Worm (Caenorhabditis elegans) whole organism, young adult: Measurements from ENCODE around the gene D2023.3.

Source experiments
- B0019.2 ChIP-seq: fragments of 200-800 bp; sonication (Bioruptor generic); conservative IDR thresholded peaks from 2 replicates; pipeline ENCODE4 v1.3.6; 2022; ENCODE audit warnings: missing genetic modification reagents, missing genetic modification characterization, missing compliant biosample characterization
- C06A6.2 ChIP-seq: fragments of 200-800 bp; sonication (Bioruptor generic); conservative IDR thresholded peaks from 2 replicates; pipeline ENCODE4 v1.3.6; 2022; ENCODE audit warnings: missing genetic modification characterization, missing compliant biosample characterization
- D2030.7 ChIP-seq: fragments of 200-800 bp; sonication (Bioruptor generic); IDR thresholded peaks from 2 replicates; pipeline ENCODE4 v1.3.6; 2022; ENCODE audit warnings: missing genetic modification reagents, missing genetic modification characterization, missing compliant biosample characterization
- F22D6.2 ChIP-seq: sonication (generic microtip); optimal IDR thresholded peaks from 2 replicates; lab custom pipeline; 2016; ENCODE audit warnings: mild to moderate bottlenecking, missing genetic modification characterization, missing compliant biosample characterization
- F49E8.2 ChIP-seq: sonication (generic microtip); optimal IDR thresholded peaks from 3 replicates; lab custom pipeline; 2017; ENCODE audit warnings: missing genetic modification characterization, mild to moderate bottlenecking, missing compliant biosample characterization, antibody characterized with exemption, moderate library complexity; ENCODE audit not compliant: insufficient read depth
- F55B11.4 ChIP-seq: sonication (generic microtip); optimal IDR thresholded peaks from 2 replicates; lab custom pipeline; 2016; ENCODE audit warnings: missing compliant biosample characterization, missing genetic modification characterization, borderline replicate concordance; ENCODE audit not compliant: insufficient read depth
- K11D2.4 ChIP-seq: fragments of 200-800 bp; sonication (Bioruptor generic); IDR thresholded peaks from 2 replicates; pipeline ENCODE4 v1.3.6; 2022; ENCODE audit warnings: missing genetic modification reagents, missing genetic modification characterization, missing compliant biosample characterization
- T07F8.4 ChIP-seq: sonication (generic microtip); optimal IDR thresholded peaks from 2 replicates; lab custom pipeline; 2016; ENCODE audit warnings: mild to moderate bottlenecking, missing genetic modification characterization, moderate library complexity, missing compliant biosample characterization
- Y53G8AR.9 ChIP-seq: fragments of 200-800 bp; sonication (Bioruptor generic); conservative IDR thresholded peaks from 2 replicates; pipeline ENCODE4 v1.3.6; 2022; ENCODE audit warnings: missing genetic modification reagents, missing genetic modification characterization, missing compliant biosample characterization
- Y95B8A.8 ChIP-seq: fragments of 200-800 bp; sonication (Bioruptor generic); IDR thresholded peaks from 2 replicates; pipeline ENCODE4 v1.3.6; 2022; ENCODE audit warnings: missing genetic modification reagents, missing genetic modification characterization, missing compliant biosample characterization
- ZK185.1 ChIP-seq: sonication (generic microtip); optimal IDR thresholded peaks from 2 replicates; lab custom pipeline; 2016; ENCODE audit warnings: mild to moderate bottlenecking, missing genetic modification characterization, missing compliant biosample characterization; ENCODE audit not compliant: poor library complexity, severe bottlenecking
- akir-1 ChIP-seq: fragments of 200-800 bp; sonication (Bioruptor generic); optimal IDR thresholded peaks from 2 replicates; lab custom pipeline; 2018; ENCODE audit warnings: mild to moderate bottlenecking, missing genetic modification characterization, moderate library complexity, missing compliant biosample characterization
- aptf-3 ChIP-seq: fragments of 200-800 bp; sonication (Bioruptor generic); IDR thresholded peaks from 2 replicates; pipeline ENCODE4 v1.3.6; 2022; ENCODE audit warnings: missing genetic modification characterization, missing compliant biosample characterization
- athp-1 ChIP-seq: sonication (generic microtip); optimal IDR thresholded peaks from 2 replicates; lab custom pipeline; 2017; ENCODE audit warnings: mild to moderate bottlenecking, missing genetic modification characterization, missing compliant biosample characterization
- bed-1 ChIP-seq: fragments of 200-800 bp; sonication (Bioruptor generic); IDR thresholded peaks from 2 replicates; pipeline ENCODE4 v1.3.6; 2022; ENCODE audit warnings: missing genetic modification reagents, missing genetic modification characterization, missing compliant biosample characterization
- cebp-1 ChIP-seq, 2 experiments: fragments of 200-800 bp in 1 of 2; sonication (Bioruptor generic) in 1 of 2; sonication (generic microtip) in 1 of 2; IDR thresholded peaks in 1 of 2; optimal IDR thresholded peaks in 1 of 2; 2 replicates each; pipeline versions ENCODE4 v1.3.6 to Lab custom; 2017 to 2022; ENCODE audit warnings: missing compliant biosample characterization in 2 of 2, missing genetic modification characterization in 2 of 2, mild to moderate bottlenecking in 1 of 2, missing genetic modification reagents in 1 of 2, moderate library complexity in 1 of 2
- ceh-27 ChIP-seq: fragments of 200-800 bp; sonication (Bioruptor generic); optimal IDR thresholded peaks from 2 replicates; lab custom pipeline; 2018; ENCODE audit warnings: mild to moderate bottlenecking, missing genetic modification characterization, moderate library complexity, missing compliant biosample characterization
- ceh-40 ChIP-seq: fragments of 200-800 bp; sonication (Bioruptor generic); IDR thresholded peaks from 2 replicates; pipeline ENCODE4 v1.3.6; 2022; ENCODE audit warnings: missing genetic modification characterization, missing compliant biosample characterization
- ceh-79 ChIP-seq: sonication (generic microtip); optimal IDR thresholded peaks from 2 replicates; lab custom pipeline; 2017; ENCODE audit warnings: mild to moderate bottlenecking, missing genetic modification characterization, missing compliant biosample characterization
- ceh-91 ChIP-seq: fragments of 200-800 bp; sonication (Bioruptor generic); IDR thresholded peaks from 2 replicates; pipeline ENCODE4 v1.3.6; 2022; ENCODE audit warnings: missing genetic modification reagents, missing genetic modification characterization, missing compliant biosample characterization
- chd-7 ChIP-seq: sonication (generic microtip); optimal IDR thresholded peaks from 2 replicates; lab custom pipeline; 2016; ENCODE audit warnings: mild to moderate bottlenecking, missing genetic modification characterization, moderate library complexity, missing compliant biosample characterization
- die-1 ChIP-seq: sonication (generic microtip); optimal IDR thresholded peaks from 2 replicates; lab custom pipeline; 2016; ENCODE audit warnings: missing genotype, mild to moderate bottlenecking, missing genetic modification characterization, missing compliant biosample characterization
- dpff-1 ChIP-seq: sonication (generic microtip); optimal IDR thresholded peaks from 2 replicates; lab custom pipeline; 2017; ENCODE audit warnings: mild to moderate bottlenecking, missing genetic modification characterization, missing compliant biosample characterization
- dpl-1 ChIP-seq: fragments of 150-350 bp; optimal IDR thresholded peaks from 2 replicates; lab custom pipeline; 2014; ENCODE audit warnings: missing biosample characterization, missing genetic modification reagents, missing genetic modification characterization
- gei-17 ChIP-seq: fragments of 200-800 bp; sonication (Bioruptor generic); optimal IDR thresholded peaks from 2 replicates; lab custom pipeline; 2018; ENCODE audit warnings: mild to moderate bottlenecking, missing genetic modification characterization, missing compliant biosample characterization
- hlh-26 ChIP-seq: fragments of 200-800 bp; sonication (Bioruptor generic); conservative IDR thresholded peaks from 2 replicates; pipeline ENCODE4 v1.3.6; 2022; ENCODE audit warnings: missing genetic modification reagents, missing genetic modification characterization, missing compliant biosample characterization
- let-607 ChIP-seq, 2 experiments: fragments of 200-800 bp in 1 of 2; sonication (Bioruptor generic) in 1 of 2; sonication (generic microtip) in 1 of 2; optimal IDR thresholded peaks; 2 replicates each; lab custom pipeline; 2016 to 2018; ENCODE audit warnings: mild to moderate bottlenecking in 2 of 2, missing compliant biosample characterization in 2 of 2, missing genetic modification characterization in 2 of 2, moderate library complexity in 2 of 2, missing genotype in 1 of 2
- lin-40 ChIP-seq: sonication (generic microtip); optimal IDR thresholded peaks from 2 replicates; lab custom pipeline; 2016; ENCODE audit warnings: missing genetic modification characterization, mild to moderate bottlenecking, missing compliant biosample characterization, missing genotype, missing genetic modification reagents
- lin-54 ChIP-seq: fragments of 200-800 bp; sonication (Bioruptor generic); optimal IDR thresholded peaks from 2 replicates; lab custom pipeline; 2018; ENCODE audit warnings: mild to moderate bottlenecking, missing genetic modification characterization, missing compliant biosample characterization
- lsl-1 ChIP-seq: fragments of 200-800 bp; sonication (Bioruptor generic); optimal IDR thresholded peaks from 2 replicates; lab custom pipeline; 2018; ENCODE audit warnings: mild to moderate bottlenecking, missing genetic modification characterization, moderate library complexity, missing compliant biosample characterization
- madf-10 ChIP-seq: sonication (generic microtip); optimal IDR thresholded peaks from 2 replicates; lab custom pipeline; 2016; ENCODE audit warnings: mild to moderate bottlenecking, missing genetic modification characterization, missing compliant biosample characterization
- madf-3 ChIP-seq: fragments of 200-800 bp; sonication (Bioruptor generic); IDR thresholded peaks from 2 replicates; pipeline ENCODE4 v1.3.6; 2022; ENCODE audit warnings: missing genetic modification reagents, missing genetic modification characterization, missing compliant biosample characterization
- mcd-1 ChIP-seq: fragments of 200-800 bp; sonication (Bioruptor generic); IDR thresholded peaks from 2 replicates; pipeline ENCODE4 v1.3.6; 2022; ENCODE audit warnings: missing genetic modification reagents, missing genetic modification characterization, missing compliant biosample characterization
- nfyb-1 ChIP-seq: fragments of 200-800 bp; sonication (Bioruptor generic); IDR thresholded peaks from 2 replicates; pipeline ENCODE4 v1.3.6; 2022; ENCODE audit warnings: missing genetic modification reagents, missing genetic modification characterization, missing compliant biosample characterization
- nhr-179 ChIP-seq: sonication (generic microtip); optimal IDR thresholded peaks from 2 replicates; lab custom pipeline; 2016; ENCODE audit warnings: mild to moderate bottlenecking, missing genetic modification characterization, missing compliant biosample characterization
- nhr-80 ChIP-seq: sonication (generic microtip); optimal IDR thresholded peaks from 2 replicates; lab custom pipeline; 2016; ENCODE audit warnings: missing genetic modification characterization, missing compliant biosample characterization
- snpc-1.1 ChIP-seq: sonication (generic microtip); optimal IDR thresholded peaks from 2 replicates; lab custom pipeline; 2017; ENCODE audit warnings: missing genetic modification characterization, mild to moderate bottlenecking, missing compliant biosample characterization, antibody characterized with exemption, moderate library complexity, missing genotype, missing genetic modification reagents; ENCODE audit not compliant: insufficient read depth
- somi-1 ChIP-seq: fragments of 200-800 bp; sonication (Bioruptor generic); optimal IDR thresholded peaks from 2 replicates; lab custom pipeline; 2018; ENCODE audit warnings: mild to moderate bottlenecking, missing genetic modification characterization, missing compliant biosample characterization
- tbp1 ChIP-seq: fragments of 200-800 bp; sonication (Bioruptor generic); optimal IDR thresholded peaks from 2 replicates; lab custom pipeline; 2018; ENCODE audit warnings: mild to moderate bottlenecking, missing genetic modification characterization, missing compliant biosample characterization
- unc-62 ChIP-seq: fragments of 150-350 bp; optimal IDR thresholded peaks from 2 replicates; lab custom pipeline; 2014; ENCODE audit warnings: missing biosample characterization, missing genetic modification reagents, missing genetic modification characterization
- xnd-1 ChIP-seq: sonication (generic microtip); optimal IDR thresholded peaks from 2 replicates; lab custom pipeline; 2016; ENCODE audit warnings: missing genotype, missing genetic modification reagents, missing genetic modification characterization, missing compliant biosample characterization
- zfh-2 ChIP-seq: fragments of 200-800 bp; sonication (Bioruptor generic); conservative IDR thresholded peaks from 2 replicates; pipeline ENCODE4 v1.3.6; 2022; ENCODE audit warnings: missing genetic modification reagents, missing genetic modification characterization, missing compliant biosample characterization
- ztf-18 ChIP-seq: sonication (generic microtip); optimal IDR thresholded peaks from 2 replicates; lab custom pipeline; 2016; ENCODE audit warnings: missing genotype, mild to moderate bottlenecking, missing genetic modification characterization, missing compliant biosample characterization
- ztf-22 ChIP-seq: fragments of 200-800 bp; sonication (Bioruptor generic); optimal IDR thresholded peaks from 2 replicates; lab custom pipeline; 2018; ENCODE audit warnings: mild to moderate bottlenecking, missing genetic modification characterization, moderate library complexity, missing compliant biosample characterization
- ztf-26 ChIP-seq: sonication (generic microtip); optimal IDR thresholded peaks from 2 replicates; lab custom pipeline; 2017; ENCODE audit warnings: missing genetic modification characterization, missing compliant biosample characterization

The D2023.3 gene

DNA sequence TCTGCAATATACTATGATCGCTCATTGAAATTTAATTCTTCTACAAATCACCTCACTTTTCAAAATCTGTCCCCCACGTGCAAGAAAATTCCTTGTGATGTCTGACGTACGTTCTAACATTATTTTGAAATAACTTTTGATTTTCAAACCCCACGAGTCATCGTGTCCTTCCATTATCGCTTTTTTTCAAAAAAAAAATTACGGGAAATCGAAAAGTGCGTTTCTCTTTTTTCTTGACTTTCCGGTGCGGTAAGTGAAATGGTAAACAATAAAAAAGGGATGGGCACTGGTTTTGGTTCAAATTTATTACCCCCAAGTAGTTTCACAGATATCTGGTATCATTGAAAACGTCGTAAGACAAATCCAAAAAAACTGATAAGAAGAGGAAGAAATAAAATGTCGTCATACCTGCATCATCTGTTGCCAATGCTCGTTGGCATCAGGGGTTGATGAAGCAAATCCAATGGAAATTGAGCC, 8.3 kb downstream of the D2023.3 start:
- TF ChIP-seq ceh-40 (GFP tag; lab: Robert Waterston, UW) = no peak
- TF ChIP-seq F55B11.4 = no peak
- TF ChIP-seq ztf-22 = no peak
- TF ChIP-seq K11D2.4 (GFP tag; lab: Robert Waterston, UW) = no peak
- peak; percentile 49 for TF ChIP-seq lin-40 (tag; lab: Kevin White, UChicago)
- TF ChIP-seq die-1 (tag; lab: Kevin White, UChicago) = peak; percentile 24
- no peak for TF ChIP-seq Y95B8A.8 (GFP tag; lab: Robert Waterston, UW)
- peak; percentile 60 for TF ChIP-seq ztf-26
- TF ChIP-seq nhr-80 (tag; lab: Kevin White, UChicago) = peak; percentile 3
- TF ChIP-seq bed-1 (GFP tag; lab: Robert Waterston, UW) = no peak
- peak; percentile 88 for TF ChIP-seq somi-1 (GFP tag; lab: Kevin White, UChicago)
- no peak for TF ChIP-seq dpff-1

DNA sequence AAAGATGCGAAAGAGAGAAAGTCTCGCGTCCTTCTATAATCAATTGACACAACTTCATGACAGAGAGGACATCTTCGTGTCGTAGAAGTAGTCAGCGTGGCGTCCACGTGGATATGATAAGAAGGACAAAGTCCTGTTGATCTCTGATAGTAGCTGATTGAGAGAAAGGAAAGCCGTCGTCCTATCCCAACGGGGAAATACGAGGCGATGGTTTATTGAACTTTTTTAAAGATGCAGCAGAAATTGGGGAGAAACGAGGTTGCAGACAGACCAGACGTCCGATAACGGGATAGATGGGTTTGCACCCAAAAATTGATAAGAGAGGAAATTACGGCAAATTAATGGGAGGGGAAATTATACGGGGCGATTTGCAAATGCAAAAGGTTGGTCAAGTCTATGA, 9.3 kb downstream of the D2023.3 start:
- TF ChIP-seq snpc-1.1 (tag; lab: Kevin White, UChicago) (no peak), D2030.7 (GFP tag; lab: Robert Waterston, UW) (no peak), let-607 (tag; optimal IDR thresholded peaks at IDR 0.05; lab: Kevin White, UChicago) (peak in 1 of 2 experiments; percentile 24), ceh-27 (no peak), bed-1 (GFP tag; lab: Robert Waterston, UW) (no peak), ztf-22 (no peak), unc-62 (no peak), nhr-80 (tag; lab: Kevin White, UChicago) (peak; percentile 63), somi-1 (GFP tag; lab: Kevin White, UChicago) (peak; percentile 95), nfyb-1 (GFP tag; lab: Robert Waterston, UW) (no peak), tbp1 (GFP tag; lab: Kevin White, UChicago) (peak; percentile 15), B0019.2 (no peak), madf-3 (GFP tag; lab: Robert Waterston, UW) (no peak), dpl-1 (GFP tag; lab: Kevin White, UChicago) (no peak), ceh-79 (tag; lab: Kevin White, UChicago) (no peak), ztf-18 (no peak), Y53G8AR.9 (GFP tag; lab: Robert Waterston, UW) (no peak), aptf-3 (GFP tag; lab: Robert Waterston, UW) (no peak), K11D2.4 (GFP tag; lab: Robert Waterston, UW) (peak; percentile 49; the same call in 1 of the 2 replicates), gei-17 (GFP tag; lab: Kevin White, UChicago) (no peak), T07F8.4 (tag; lab: Kevin White, UChicago) (no peak), xnd-1 (tag; lab: Kevin White, UChicago) (no peak), athp-1 (tag; lab: Kevin White, UChicago) (no peak), mcd-1 (GFP tag; lab: Robert Waterston, UW) (no peak), F22D6.2 (tag; lab: Kevin White, UChicago) (peak; percentile 4), hlh-26 (GFP tag; lab: Robert Waterston, UW) (no peak), ZK185.1 (tag; lab: Kevin White, UChicago) (no peak), lsl-1 (GFP tag; lab: Kevin White, UChicago) (no peak), zfh-2 (no peak), akir-1 (no peak), C06A6.2 (GFP tag; lab: Robert Waterston, UW) (peak; percentile 60; the same call in 1 of the 2 replicates), die-1 (tag; lab: Kevin White, UChicago) (peak; percentile 51), ceh-91 (no peak), nhr-179 (no peak), lin-40 (tag; lab: Kevin White, UChicago) (peak; percentile 76), ztf-26 (peak; percentile 91), madf-10 (tag; lab: Kevin White, UChicago) (no peak), F49E8.2 (no peak), chd-7 (tag; lab: Kevin White, UChicago) (peak; percentile 37), cebp-1 (GFP tag; IDR thresholded peaks at IDR 0.05; lab: Robert Waterston, UW) (no peak), cebp-1 (tag; optimal IDR thresholded peaks at IDR 0.05; lab: Kevin White, UChicago) (peak; percentile 28), lin-54 (GFP tag; lab: Kevin White, UChicago) (no peak)
